Worm (Caenorhabditis elegans): ENCODE results near the gene R05A10.6.

DNA sequence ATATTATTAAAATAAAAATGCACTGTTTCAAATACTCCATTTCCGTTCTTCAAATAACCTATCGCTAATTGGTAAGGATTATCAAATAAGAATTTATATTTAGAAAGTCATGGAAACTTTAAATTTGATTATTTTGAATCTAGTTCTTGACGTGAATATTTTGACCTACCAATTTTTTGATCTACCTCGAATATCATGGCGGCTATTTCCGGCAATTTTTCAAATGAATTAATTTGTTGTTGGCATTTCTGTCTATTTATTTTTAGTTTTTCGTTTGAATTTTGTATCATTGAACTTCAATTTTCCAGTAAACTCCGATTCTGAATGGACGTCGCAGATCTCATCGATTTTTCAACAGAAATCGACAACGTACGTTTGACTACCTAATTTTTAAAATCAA is 37.6 kb downstream of the R05A10.6 start, which contains the start of gene F02H6.3:
- TF ChIP-seq pqm-1 (tag; optimal IDR thresholded peaks at IDR 0.05), result no peak
- TF ChIP-seq jun-1 (tag; optimal IDR thresholded peaks at IDR 0.05), result no peak
- TF ChIP-seq tag-97 (GFP tag; IDR thresholded peaks at IDR 0.05), result no peak
- no peak for TF ChIP-seq dpl-1 (GFP tag; optimal IDR thresholded peaks at IDR 0.05)
- TF ChIP-seq ceh-62 (tag; optimal IDR thresholded peaks at IDR 0.05), result no peak
- no peak for TF ChIP-seq mep-1 (tag; optimal IDR thresholded peaks at IDR 0.05)
- no peak for TF ChIP-seq dve-1 (tag; optimal IDR thresholded peaks at IDR 0.05; ENCODE audit: insufficient read depth)
